Fruit fly (Drosophila melanogaster) whole organism, pupa: Measurements from ENCODE around the gene hep.

Experiments used
- CG10348 ChIP-seq: fragments of 200-800 bp; sonication (Bioruptor generic); IDR thresholded peaks from 2 replicates; pipeline ENCODE4 v1.3.6; 2022; ENCODE audit warnings: missing biosample characterization, missing genetic modification characterization
- CG12605 ChIP-seq: fragments of 200-800 bp; sonication (Bioruptor generic); IDR thresholded peaks from 2 replicates; pipeline ENCODE4 v1.3.6; 2022; ENCODE audit warnings: missing biosample characterization, missing genetic modification characterization
- CG13204 ChIP-seq: fragments of 200-800 bp; sonication (Bioruptor generic); optimal IDR thresholded peaks from 2 replicates; lab custom pipeline; 2018; ENCODE audit warnings: missing biosample characterization, mild to moderate bottlenecking, missing genetic modification characterization, moderate library complexity
- CG14655 ChIP-seq: fragments of 200-800 bp; sonication (Bioruptor generic); optimal IDR thresholded peaks from 3 replicates; lab custom pipeline; 2017; ENCODE audit warnings: mild to moderate bottlenecking, missing biosample characterization, missing genetic modification reagents, missing genetic modification characterization
- CG15710 ChIP-seq: fragments of 200-800 bp; sonication (Bioruptor generic); optimal IDR thresholded peaks from 2 replicates; lab custom pipeline; 2018; ENCODE audit warnings: missing biosample characterization, mild to moderate bottlenecking, missing genetic modification characterization, moderate library complexity
- CG17806 ChIP-seq: fragments of 200-800 bp; sonication (Bioruptor generic); optimal IDR thresholded peaks from 2 replicates; lab custom pipeline; 2018; ENCODE audit warnings: missing biosample characterization, mild to moderate bottlenecking, missing genetic modification characterization, moderate library complexity
- CG32121 ChIP-seq: fragments of 200-800 bp; sonication (Bioruptor generic); IDR thresholded peaks from 2 replicates; pipeline ENCODE4 v1.3.6; 2022; ENCODE audit warnings: missing biosample characterization, missing genetic modification characterization
- CG34367 ChIP-seq: fragments of 200-800 bp; sonication (Bioruptor generic); optimal IDR thresholded peaks from 2 replicates; lab custom pipeline; 2018; ENCODE audit warnings: missing biosample characterization, mild to moderate bottlenecking, missing genetic modification characterization
- CG4496 ChIP-seq: fragments of 200-800 bp; sonication (Bioruptor generic); IDR thresholded peaks from 3 replicates; pipeline ENCODE4 v1.3.6; 2022; ENCODE audit warnings: missing biosample characterization, missing genetic modification characterization
- CG8159 ChIP-seq: fragments of 200-800 bp; sonication (Bioruptor generic); optimal IDR thresholded peaks from 3 replicates; lab custom pipeline; 2018; ENCODE audit warnings: missing biosample characterization, mild to moderate bottlenecking, missing genetic modification characterization, moderate library complexity
- CG8301 ChIP-seq: fragments of 200-800 bp; sonication (Bioruptor generic); optimal IDR thresholded peaks from 2 replicates; lab custom pipeline; 2018; ENCODE audit warnings: missing biosample characterization, mild to moderate bottlenecking, missing genetic modification characterization
- CG9948 ChIP-seq: fragments of 200-800 bp; sonication (Bioruptor generic); optimal IDR thresholded peaks from 2 replicates; lab custom pipeline; 2018; ENCODE audit warnings: missing biosample characterization, mild to moderate bottlenecking, missing genetic modification characterization, moderate library complexity
- D1 ChIP-seq: fragments of 200-800 bp; sonication (Bioruptor generic); optimal IDR thresholded peaks from 2 replicates; lab custom pipeline; 2018; ENCODE audit warnings: missing biosample characterization, mild to moderate bottlenecking, missing genetic modification characterization, moderate library complexity
- EcR ChIP-seq: fragments of 200-800 bp; sonication (Bioruptor generic); optimal IDR thresholded peaks from 3 replicates; lab custom pipeline; 2019; ENCODE audit warnings: missing biosample characterization, missing genetic modification characterization, mild to moderate bottlenecking, moderate library complexity, missing genetic modification reagents
- Ets98B ChIP-seq: fragments of 200-800 bp; sonication (Bioruptor generic); IDR thresholded peaks from 2 replicates; pipeline ENCODE4 v1.3.6; 2022; ENCODE audit warnings: missing biosample characterization, missing genetic modification characterization
- Pif1A ChIP-seq: fragments of 200-800 bp; sonication (Bioruptor generic); optimal IDR thresholded peaks from 3 replicates; lab custom pipeline; 2016; ENCODE audit warnings: missing biosample characterization, missing genetic modification characterization
- Pif1B ChIP-seq: fragments of 200-800 bp; sonication (Bioruptor generic); optimal IDR thresholded peaks from 3 replicates; lab custom pipeline; 2016; ENCODE audit warnings: missing biosample characterization, missing genetic modification characterization
- Snoo ChIP-seq: fragments of 200-800 bp; sonication (Bioruptor generic); optimal IDR thresholded peaks from 3 replicates; lab custom pipeline; 2017; ENCODE audit warnings: missing biosample characterization, mild to moderate bottlenecking, missing genetic modification characterization, inconsistent platforms
- fd96Ca ChIP-seq: fragments of 200-800 bp; sonication (Bioruptor generic); IDR thresholded peaks from 3 replicates; pipeline ENCODE4 v1.3.6; 2022; ENCODE audit warnings: missing biosample characterization, missing genetic modification characterization
- gl ChIP-seq: fragments of 200-800 bp; sonication (Bioruptor generic); optimal IDR thresholded peaks from 2 replicates; lab custom pipeline; 2018; ENCODE audit warnings: missing biosample characterization, mild to moderate bottlenecking, missing genetic modification characterization
- rn ChIP-seq: fragments of 200-800 bp; sonication (Bioruptor generic); IDR thresholded peaks from 2 replicates; pipeline ENCODE4 v1.3.6; 2022; ENCODE audit warnings: missing biosample characterization, missing genetic modification characterization

Gene hep

DNA sequence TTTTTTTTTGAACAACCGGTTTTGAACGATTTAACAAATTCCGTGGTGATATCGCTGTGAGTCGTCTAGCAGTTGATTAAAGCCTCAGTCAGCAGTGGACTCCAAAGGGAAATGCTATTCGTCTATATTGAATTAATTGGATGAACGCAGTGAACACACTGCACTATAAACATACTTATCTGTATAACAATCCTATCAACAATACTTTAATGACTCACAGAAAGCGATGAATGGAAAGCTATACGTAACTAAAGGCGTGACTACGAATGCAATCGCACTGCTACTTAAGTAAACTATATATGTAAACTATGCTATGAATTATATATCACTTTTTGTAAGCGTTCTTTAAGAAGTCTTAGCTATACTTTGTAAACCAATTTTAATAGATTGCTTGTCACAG is 35.3 kb upstream of the hep start:
- no peak for TF ChIP-seq CG13204
- no peak for TF ChIP-seq CG12605
- no peak for TF ChIP-seq Ets98B
- TF ChIP-seq Pif1B (GFP tag; lab: Kevin White, UChicago), result no peak
- TF ChIP-seq CG8159 (tag; lab: Kevin White, UChicago), result no peak
- TF ChIP-seq EcR, result no peak
- TF ChIP-seq gl (tag; lab: Kevin White, UChicago), result no peak
- no peak for TF ChIP-seq CG8301 (tag; lab: Kevin White, UChicago)
- TF ChIP-seq CG14655 (GFP tag; lab: Kevin White, UChicago), result no peak
- TF ChIP-seq fd96Ca (GFP tag; lab: Robert Waterston, UW), result no peak
- TF ChIP-seq CG9948 (tag; lab: Kevin White, UChicago), result no peak
- TF ChIP-seq Pif1A, result no peak
- TF ChIP-seq CG10348 (GFP tag; lab: Robert Waterston, UW), result no peak

DNA sequence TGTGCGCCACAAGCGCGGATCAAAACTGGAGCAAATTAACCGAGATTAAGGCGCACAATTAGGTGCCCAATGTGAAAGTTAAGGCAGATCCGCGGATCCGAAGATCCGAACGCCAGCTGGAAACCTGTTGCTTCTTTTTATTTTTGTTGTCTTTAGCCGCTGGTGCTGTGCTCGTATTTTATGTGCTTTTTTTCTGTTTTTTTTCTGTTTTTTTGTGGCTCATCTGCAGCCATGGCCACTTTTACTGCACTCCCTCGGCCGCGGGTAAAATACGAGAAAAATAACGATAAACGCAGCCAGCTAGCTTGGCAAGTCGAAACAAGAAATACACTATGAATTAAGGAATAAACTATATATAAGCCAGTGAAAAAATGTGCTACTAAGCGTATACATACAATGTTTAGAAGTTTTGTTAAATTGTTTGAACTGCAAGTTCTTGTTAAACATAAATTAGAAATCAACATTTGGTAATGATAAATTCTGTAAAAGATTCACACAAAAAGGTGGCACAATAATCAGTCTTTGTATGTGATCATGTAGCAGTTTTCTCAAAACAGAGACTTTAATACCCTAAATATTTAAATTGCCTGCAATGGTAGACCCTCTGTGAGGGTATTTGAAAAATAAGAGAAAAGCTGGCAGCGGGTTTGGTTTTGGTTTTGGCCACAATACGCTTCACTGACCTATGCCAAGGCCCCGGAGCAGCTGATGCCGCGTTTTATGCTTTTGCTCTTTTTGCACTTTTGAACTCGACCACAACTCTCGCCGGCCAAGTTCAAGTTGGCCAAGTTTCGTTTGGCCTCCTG is 26.4 kb upstream of the hep start:
- TF ChIP-seq CG15710 (tag; lab: Kevin White, UChicago) (peak; percentile 32), CG13204 (peak; percentile 66), CG8301 (tag; lab: Kevin White, UChicago) (peak; percentile 10), Pif1A (peak; percentile 46), CG12605 (peak; percentile 59; the same call in 1 of the 2 replicates), CG17806 (tag; lab: Kevin White, UChicago) (peak; percentile 11), CG14655 (GFP tag; lab: Kevin White, UChicago) (peak; percentile 50), CG32121 (GFP tag; lab: Robert Waterston, UW) (no peak), D1 (tag; lab: Kevin White, UChicago) (no peak), Snoo (tag; lab: Kevin White, UChicago) (peak; percentile 40), Pif1B (GFP tag; lab: Kevin White, UChicago) (peak; percentile 45), EcR (peak; percentile 19), CG8159 (tag; lab: Kevin White, UChicago) (peak; percentile 32), gl (tag; lab: Kevin White, UChicago) (peak; percentile 79), CG10348 (GFP tag; lab: Robert Waterston, UW) (no peak), CG34367 (tag; lab: Kevin White, UChicago) (peak; percentile 51), Ets98B (no peak)

DNA sequence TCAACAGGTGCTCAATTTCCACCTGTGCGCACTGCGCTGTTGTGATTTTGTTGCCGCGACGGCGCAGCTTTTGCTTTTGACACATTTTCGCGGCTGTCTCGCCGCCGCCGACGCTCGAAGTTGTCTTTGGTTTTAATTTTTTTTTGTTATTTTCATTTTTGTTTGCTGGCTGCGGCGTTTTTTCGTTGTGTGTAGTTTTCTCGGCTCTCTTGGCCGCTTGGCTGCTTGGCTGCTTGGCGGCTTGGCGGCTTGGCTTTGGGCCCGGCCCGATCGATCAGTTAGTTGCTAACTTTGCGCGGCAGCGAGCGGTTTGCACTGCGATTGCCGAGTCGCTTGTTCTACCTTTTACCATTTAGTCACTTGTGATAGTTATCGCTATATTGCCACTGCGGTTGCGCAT is 24.6 kb upstream of the hep start, which contains the start of gene CG42237:
TSS of gene CG42237 (plus strand) at position 271 of the 400 bp plus-strand sequence.
- TF ChIP-seq Pif1B (GFP tag; lab: Kevin White, UChicago), result no peak
- no peak for TF ChIP-seq CG14655 (GFP tag; lab: Kevin White, UChicago)
- no peak for TF ChIP-seq EcR
- TF ChIP-seq gl (tag; lab: Kevin White, UChicago), result no peak
- TF ChIP-seq CG34367 (tag; lab: Kevin White, UChicago), result no peak
- no peak for TF ChIP-seq rn (GFP tag; lab: Robert Waterston, UW)
- no peak for TF ChIP-seq CG8301 (tag; lab: Kevin White, UChicago)
- TF ChIP-seq CG9948 (tag; lab: Kevin White, UChicago), result no peak
- TF ChIP-seq D1 (tag; lab: Kevin White, UChicago), result no peak
- no peak for TF ChIP-seq Snoo (tag; lab: Kevin White, UChicago)
- no peak for TF ChIP-seq CG17806 (tag; lab: Kevin White, UChicago)
- no peak for TF ChIP-seq CG8159 (tag; lab: Kevin White, UChicago)
- TF ChIP-seq fd96Ca (GFP tag; lab: Robert Waterston, UW), result peak; percentile 56; the same call in 2 of the 3 replicates
- TF ChIP-seq CG15710 (tag; lab: Kevin White, UChicago), result peak; percentile 12
- peak; percentile 14 for TF ChIP-seq Pif1A
- TF ChIP-seq Ets98B, result peak; percentile 49
- TF ChIP-seq CG10348 (GFP tag; lab: Robert Waterston, UW), result no peak
- peak; percentile 46; the same call in 1 of the 2 replicates for TF ChIP-seq CG12605
- TF ChIP-seq CG32121 (GFP tag; lab: Robert Waterston, UW), result 0 out of 2 replicates have a peak, but pooled peaks have one; percentile 17
- peak; percentile 68 for TF ChIP-seq CG4496 (GFP tag; lab: Robert Waterston, UW)
- peak; percentile 60 for TF ChIP-seq CG13204

DNA sequence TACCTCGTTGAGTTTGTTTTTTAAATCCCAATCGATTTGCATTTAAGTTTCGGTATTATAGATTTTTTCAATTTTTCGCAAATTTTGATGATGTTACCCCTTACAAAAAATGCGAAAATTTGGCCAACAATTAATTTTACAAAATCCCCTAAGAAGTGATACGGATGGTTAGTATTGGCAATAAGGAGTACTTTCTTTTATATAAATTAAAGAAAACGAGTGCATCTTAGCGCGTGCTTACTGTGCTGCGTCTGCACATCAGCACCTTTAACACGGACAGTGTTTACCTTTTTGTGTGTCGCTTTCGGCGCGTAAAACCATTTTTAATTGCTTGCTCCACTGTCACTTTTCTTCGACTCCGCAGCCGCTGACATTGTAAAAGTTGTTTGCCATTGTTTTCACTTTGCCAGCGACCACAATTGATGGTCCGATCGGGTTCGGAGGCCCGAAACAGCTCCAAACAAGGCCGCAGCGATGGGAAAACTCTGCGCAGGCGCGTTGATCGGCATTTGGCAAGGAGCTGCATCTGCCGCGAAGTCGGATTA is 23.7 kb upstream of the hep start:
- TF ChIP-seq Pif1B (GFP tag; lab: Kevin White, UChicago), result no peak
- 0 out of 3 replicates have a peak, but pooled peaks have one; percentile 26 for TF ChIP-seq fd96Ca (GFP tag; lab: Robert Waterston, UW)
- no peak for TF ChIP-seq CG10348 (GFP tag; lab: Robert Waterston, UW)
- TF ChIP-seq Pif1A, result no peak
- peak; percentile 32; the same call in 1 of the 3 replicates for TF ChIP-seq CG4496 (GFP tag; lab: Robert Waterston, UW)
- TF ChIP-seq, all 21 proteins: peak for 2

DNA sequence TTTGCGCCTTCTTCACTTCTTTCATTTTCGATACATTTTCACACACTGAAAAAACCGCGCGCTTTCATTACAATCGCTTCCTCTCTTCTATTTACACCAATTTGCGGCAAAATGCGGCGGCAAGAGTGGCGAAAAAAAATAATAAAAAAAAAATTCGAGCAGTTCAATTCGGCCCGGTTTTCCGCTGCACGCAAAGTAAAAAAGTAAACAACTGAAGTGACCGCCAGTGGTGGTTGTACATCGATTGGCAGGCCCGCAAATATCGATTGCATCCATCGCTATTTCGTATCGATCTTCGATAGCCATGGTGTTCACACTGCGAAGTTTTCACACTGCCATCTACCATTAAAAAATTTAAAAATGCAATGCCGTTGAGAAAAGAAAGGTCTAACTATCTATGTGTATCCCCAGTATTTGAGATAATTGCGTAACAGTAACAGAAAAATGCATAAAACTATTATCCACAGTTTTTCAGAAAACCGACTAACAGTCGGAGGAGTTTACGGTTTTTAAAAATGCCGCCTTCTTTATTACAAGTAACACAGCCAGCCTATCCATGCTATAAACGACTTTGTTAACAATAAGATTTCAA is 22.1 kb upstream of the hep start, which contains the start of gene Chpf:
TSS of gene Chpf (minus strand) at position 225 of the 592 bp plus-strand sequence.
- TF ChIP-seq CG10348 (GFP tag; lab: Robert Waterston, UW) (no peak), Ets98B (peak; percentile 50; the same call in 1 of the 2 replicates), Pif1B (GFP tag; lab: Kevin White, UChicago) (peak; percentile 42), CG32121 (GFP tag; lab: Robert Waterston, UW) (peak; percentile 55), CG4496 (GFP tag; lab: Robert Waterston, UW) (0 out of 3 replicates have a peak, but pooled peaks have one; percentile 55), CG13204 (no peak)
